Worm (Caenorhabditis elegans) whole organism, L4 larva: ENCODE data around the gene T07A9.15.
A peak's percentile ranks its signal among the peaks of the same experiment; 100 is the strongest.

Experiments
- ama-1 ChIP-seq: fragments of 150-350 bp; optimal IDR thresholded peaks from 2 replicates; lab custom pipeline; 2014; ENCODE audit warnings: inconsistent platforms, mixed read lengths
- ceh-82 ChIP-seq: sonication (generic microtip); optimal IDR thresholded peaks from 2 replicates; lab custom pipeline; 2017; ENCODE audit warnings: missing biosample characterization, missing genetic modification characterization
- lim-7 ChIP-seq: fragments of 200-800 bp; sonication (Bioruptor generic); IDR thresholded peaks from 2 replicates; pipeline ENCODE4 v1.3.6; 2022; ENCODE audit warnings: missing genetic modification characterization, missing compliant biosample characterization
- lsy-2 ChIP-seq, 2 experiments: fragments of 150-350 bp in 1 of 2; sonication (generic microtip) in 1 of 2; optimal IDR thresholded peaks; 2 replicates each; lab custom pipeline; 2014 to 2017; ENCODE audit warnings: missing biosample characterization in 2 of 2, missing genetic modification characterization in 2 of 2
- nhr-237 ChIP-seq: sonication (generic microtip); optimal IDR thresholded peaks from 2 replicates; lab custom pipeline; 2017; ENCODE audit warnings: missing biosample characterization, missing genetic modification characterization
- nhr-28 ChIP-seq: fragments of 150-350 bp; optimal IDR thresholded peaks from 2 replicates; lab custom pipeline; 2014; ENCODE audit warnings: missing biosample characterization, missing genetic modification characterization
- snpc-4 ChIP-seq: fragments of 150-350 bp; optimal IDR thresholded peaks from 2 replicates; lab custom pipeline; 2014; ENCODE audit warnings: missing biosample characterization, missing genetic modification characterization
- spr-3 ChIP-seq: fragments of 200-800 bp; sonication (Bioruptor generic); optimal IDR thresholded peaks from 2 replicates; lab custom pipeline; 2018; ENCODE audit warnings: mild to moderate bottlenecking, missing genetic modification characterization, missing compliant biosample characterization
- unc-62 ChIP-seq, 3 experiments: fragments of 150-350 bp in 1 of 3; sonication (generic microtip); optimal IDR thresholded peaks in 2 of 3; peaks in 1 of 3; 1 replicate in 1 of 3; 2 replicates in 2 of 3; lab custom pipeline; 2014 to 2017; ENCODE audit warnings: missing biosample characterization in 3 of 3, missing genetic modification characterization in 3 of 3, missing genetic modification reagents in 3 of 3, missing genotype in 1 of 3

ce11 chrIV:427100-427908, 34.0 kb upstream of the T07A9.15 start:
- TF ChIP-seq ceh-82 (tag; lab: Kevin White, UChicago), result no peak
- TF ChIP-seq unc-62 (GFP tag; optimal IDR thresholded peaks at IDR 0.05 in 1 of 2; lab: Kevin White, UChicago), result no peak
- TF ChIP-seq unc-62 (tag; optimal IDR thresholded peaks at IDR 0.05; lab: Kevin White, UChicago), result no peak
- no peak for TF ChIP-seq nhr-237
- no peak for TF ChIP-seq lim-7 (GFP tag; lab: Robert Waterston, UW)
- TF ChIP-seq nhr-28 (tag; lab: Kevin White, UChicago), result no peak
- no peak for TF ChIP-seq ama-1 (lab: Kevin White, UChicago)
- TF ChIP-seq snpc-4, result no peak
- no peak for TF ChIP-seq spr-3
- peak in 1 of 2 experiments; percentile 10 for TF ChIP-seq lsy-2 (tag; optimal IDR thresholded peaks at IDR 0.05; lab: Kevin White, UChicago)
